Fruit fly (Drosophila melanogaster) whole organism, embryonic: ENCODE measurements around the gene mTerf3.

Experiments used
- BtbVII ChIP-seq: fragments of 200-800 bp; sonication (Bioruptor generic); optimal IDR thresholded peaks from 3 replicates; lab custom pipeline; 2017; ENCODE audit warnings: missing biosample characterization, mild to moderate bottlenecking, missing genetic modification characterization
- CG10274 ChIP-seq: fragments of 200-800 bp; sonication (Bioruptor generic); optimal IDR thresholded peaks from 3 replicates; lab custom pipeline; 2017; ENCODE audit warnings: missing biosample characterization, mild to moderate bottlenecking, missing genetic modification characterization
- CG10321 ChIP-seq: fragments of 200-800 bp; sonication (Bioruptor generic); IDR thresholded peaks from 2 replicates; pipeline ENCODE4 v1.3.6; 2022; ENCODE audit warnings: missing biosample characterization, missing genetic modification characterization
- CG10543 ChIP-seq: fragments of 200-800 bp; sonication (Bioruptor generic); optimal IDR thresholded peaks from 3 replicates; lab custom pipeline; 2017; ENCODE audit warnings: missing biosample characterization, mild to moderate bottlenecking, missing genetic modification characterization, moderate library complexity
- CG10979 ChIP-seq: fragments of 200-800 bp; sonication (Bioruptor generic); optimal IDR thresholded peaks from 2 replicates; lab custom pipeline; 2018; ENCODE audit warnings: missing biosample characterization, mild to moderate bottlenecking, missing genetic modification characterization, moderate library complexity
- CG11247 ChIP-seq: fragments of 200-800 bp; sonication (Bioruptor generic); IDR thresholded peaks from 2 replicates; pipeline ENCODE4 v1.3.6; 2022; ENCODE audit warnings: missing biosample characterization, missing genetic modification characterization
- CG12219 ChIP-seq: fragments of 200-800 bp; sonication (Bioruptor generic); optimal IDR thresholded peaks from 3 replicates; lab custom pipeline; 2018; ENCODE audit warnings: missing biosample characterization, mild to moderate bottlenecking, missing genetic modification characterization
- CG12659 ChIP-seq: fragments of 200-800 bp; sonication (Bioruptor generic); optimal IDR thresholded peaks from 3 replicates; lab custom pipeline; 2017; ENCODE audit warnings: mild to moderate bottlenecking, missing biosample characterization, missing genetic modification reagents, missing genetic modification characterization
- CG15073 ChIP-seq: fragments of 200-800 bp; sonication (Bioruptor generic); optimal IDR thresholded peaks from 2 replicates; lab custom pipeline; 2016; ENCODE audit warnings: missing biosample characterization, missing genetic modification characterization
- CG17568 ChIP-seq: fragments of 200-800 bp; sonication (Bioruptor generic); optimal IDR thresholded peaks from 2 replicates; lab custom pipeline; 2018; ENCODE audit warnings: missing biosample characterization, mild to moderate bottlenecking, missing genetic modification characterization, moderate library complexity
- CG1792 ChIP-seq: fragments of 200-800 bp; sonication (Bioruptor generic); optimal IDR thresholded peaks from 2 replicates; lab custom pipeline; 2016; ENCODE audit warnings: missing biosample characterization, missing genetic modification characterization
- CG2120 ChIP-seq: fragments of 200-800 bp; sonication (Bioruptor generic); optimal IDR thresholded peaks from 3 replicates; lab custom pipeline; 2016; ENCODE audit warnings: missing biosample characterization, missing genetic modification characterization
- CG2678 ChIP-seq: fragments of 200-800 bp; sonication (Bioruptor generic); optimal IDR thresholded peaks from 3 replicates; lab custom pipeline; 2019; ENCODE audit warnings: missing biosample characterization, mild to moderate bottlenecking, missing genetic modification characterization, moderate library complexity
- CG30020 ChIP-seq: fragments of 200-800 bp; optimal IDR thresholded peaks from 2 replicates; lab custom pipeline; 2019; ENCODE audit warnings: missing biosample characterization, mild to moderate bottlenecking, missing genetic modification characterization, moderate library complexity
- CG31441 ChIP-seq: fragments of 200-800 bp; sonication (Bioruptor generic); IDR thresholded peaks from 2 replicates; pipeline ENCODE4 v1.3.6; 2022; ENCODE audit warnings: missing biosample characterization, missing genetic modification characterization
- CG34376 ChIP-seq: fragments of 200-800 bp; sonication (Bioruptor generic); optimal IDR thresholded peaks from 2 replicates; lab custom pipeline; 2018; ENCODE audit warnings: missing biosample characterization, mild to moderate bottlenecking, missing genetic modification characterization
- CG6683 ChIP-seq: fragments of 200-800 bp; sonication (Bioruptor generic); optimal IDR thresholded peaks from 2 replicates; lab custom pipeline; 2017; ENCODE audit warnings: missing biosample characterization, mild to moderate bottlenecking, missing genetic modification characterization, missing genetic modification reagents
- CG9817 ChIP-seq: fragments of 200-800 bp; sonication (Bioruptor generic); optimal IDR thresholded peaks from 2 replicates; lab custom pipeline; 2018; ENCODE audit warnings: missing biosample characterization, mild to moderate bottlenecking, missing genetic modification characterization, moderate library complexity
- D19A ChIP-seq: fragments of 200-800 bp; optimal IDR thresholded peaks from 3 replicates; lab custom pipeline; 2019; ENCODE audit warnings: missing biosample characterization, mild to moderate bottlenecking, missing genetic modification characterization, moderate library complexity
- Deaf1 ChIP-seq: fragments of 200-800 bp; optimal IDR thresholded peaks from 3 replicates; lab custom pipeline; 2019; ENCODE audit warnings: missing biosample characterization, mild to moderate bottlenecking, missing genetic modification characterization, moderate library complexity
- Ets97D ChIP-seq: fragments of 200-800 bp; sonication (Bioruptor generic); optimal IDR thresholded peaks from 3 replicates; lab custom pipeline; 2016; ENCODE audit warnings: missing biosample characterization, missing genetic modification characterization
- HLH3B ChIP-seq: fragments of 200-800 bp; sonication (Bioruptor generic); IDR thresholded peaks from 2 replicates; pipeline ENCODE4 v1.3.6; 2022; ENCODE audit warnings: missing biosample characterization, missing genetic modification characterization
- Hand ChIP-seq: fragments of 200-800 bp; sonication (Bioruptor generic); optimal IDR thresholded peaks from 2 replicates; lab custom pipeline; 2017; ENCODE audit warnings: mild to moderate bottlenecking, missing biosample characterization, missing genetic modification reagents, missing genetic modification characterization
- Hey ChIP-seq: fragments of 200-800 bp; sonication (Bioruptor generic); optimal IDR thresholded peaks from 3 replicates; lab custom pipeline; 2018; ENCODE audit warnings: missing biosample characterization, mild to moderate bottlenecking, missing genetic modification characterization
- Hmr ChIP-seq: fragments of 200-800 bp; sonication (Bioruptor generic); optimal IDR thresholded peaks from 3 replicates; lab custom pipeline; 2017; ENCODE audit warnings: mild to moderate bottlenecking, missing biosample characterization, missing genetic modification reagents, missing genetic modification characterization
- Med ChIP-seq: fragments of 200-800 bp; sonication (Bioruptor generic); peaks from one replicate; lab custom pipeline; 2016; ENCODE audit warnings: missing biosample characterization, missing genetic modification characterization, mild to moderate bottlenecking, inconsistent platforms, moderate library complexity
- Nf-YB ChIP-seq: fragments of 200-800 bp; sonication (Bioruptor generic); optimal IDR thresholded peaks from 3 replicates; lab custom pipeline; 2019; ENCODE audit warnings: missing biosample characterization, mild to moderate bottlenecking, missing genetic modification characterization, moderate library complexity
- Pdp1 ChIP-seq, 2 experiments: fragments of 200-800 bp; sonication (Bioruptor generic); optimal IDR thresholded peaks; 3 replicates each; lab custom pipeline; 2016; ENCODE audit warnings: missing biosample characterization in 2 of 2, missing genetic modification characterization in 2 of 2, mild to moderate bottlenecking in 1 of 2, moderate library complexity in 1 of 2
- Rfx ChIP-seq: fragments of 200-800 bp; sonication (Bioruptor generic); IDR thresholded peaks from 2 replicates; pipeline ENCODE4 v1.3.6; 2022; ENCODE audit warnings: missing biosample characterization, missing genetic modification characterization
- Spps ChIP-seq: fragments of 200-800 bp; sonication (Bioruptor generic); optimal IDR thresholded peaks from 2 replicates; lab custom pipeline; 2018; ENCODE audit warnings: missing biosample characterization, mild to moderate bottlenecking, missing genetic modification characterization
- Taf1 ChIP-seq: fragments of 200-800 bp; sonication (Bioruptor generic); IDR thresholded peaks from 2 replicates; pipeline ENCODE4 v1.3.6; 2022; ENCODE audit warnings: missing biosample characterization, missing genetic modification characterization
- caup ChIP-seq: fragments of 200-800 bp; sonication (Bioruptor generic); optimal IDR thresholded peaks from 3 replicates; lab custom pipeline; 2017; ENCODE audit warnings: missing biosample characterization, mild to moderate bottlenecking, missing genetic modification characterization, moderate library complexity; ENCODE audit not compliant: severe bottlenecking
- cwo ChIP-seq: fragments of 200-800 bp; sonication (Bioruptor generic); optimal IDR thresholded peaks from 3 replicates; lab custom pipeline; 2017; ENCODE audit warnings: missing biosample characterization, missing genetic modification characterization, mild to moderate bottlenecking, moderate library complexity, missing genetic modification reagents
- eve ChIP-seq, 2 experiments: fragments of >200 bp; optimal IDR thresholded peaks; 2 replicates each; lab custom pipeline; 2017; ENCODE audit warnings: missing biosample characterization in 2 of 2, missing genetic modification characterization in 2 of 2
- fd3F ChIP-seq: fragments of 200-800 bp; sonication (Bioruptor generic); optimal IDR thresholded peaks from 2 replicates; lab custom pipeline; 2018; ENCODE audit warnings: missing biosample characterization, mild to moderate bottlenecking, missing genetic modification characterization, moderate library complexity
- gem ChIP-seq: fragments of 200-800 bp; sonication (Bioruptor generic); optimal IDR thresholded peaks from 2 replicates; lab custom pipeline; 2019; ENCODE audit warnings: missing biosample characterization, mild to moderate bottlenecking, missing genetic modification characterization, moderate library complexity
- grn ChIP-seq: fragments of 200-800 bp; sonication (Bioruptor generic); optimal IDR thresholded peaks from 3 replicates; lab custom pipeline; 2017; ENCODE audit warnings: missing biosample characterization, missing genetic modification characterization
- gsb-n ChIP-seq: fragments of 200-800 bp; sonication (Bioruptor generic); optimal IDR thresholded peaks from 3 replicates; lab custom pipeline; 2018; ENCODE audit warnings: missing biosample characterization, mild to moderate bottlenecking, missing genetic modification characterization
- her ChIP-seq: fragments of 200-800 bp; sonication (Bioruptor generic); optimal IDR thresholded peaks from 2 replicates; lab custom pipeline; 2016; ENCODE audit warnings: missing biosample characterization, missing genetic modification characterization
- hkb ChIP-seq, 2 experiments: fragments of 200-800 bp in 1 of 2; fragments of >200 bp in 1 of 2; sonication (Bioruptor generic) in 1 of 2; IDR thresholded peaks in 1 of 2; optimal IDR thresholded peaks in 1 of 2; 2 replicates each; pipeline versions ENCODE4 v1.3.6 to Lab custom; 2017 to 2022; ENCODE audit warnings: missing biosample characterization in 1 of 2, missing genetic modification characterization in 1 of 2
- jing ChIP-seq: fragments of 200-800 bp; sonication (Bioruptor generic); optimal IDR thresholded peaks from 2 replicates; lab custom pipeline; 2018; ENCODE audit warnings: missing biosample characterization, mild to moderate bottlenecking, missing genetic modification characterization
- pan ChIP-seq, 4 experiments: fragments of >200 bp in 3 of 4; fragments of 200-800 bp in 1 of 4; sonication (Bioruptor generic) in 1 of 4; optimal IDR thresholded peaks in 3 of 4; IDR thresholded peaks in 1 of 4; 2 replicates each; pipeline versions ENCODE4 v1.3.6 to Lab custom; 2017 to 2022; ENCODE audit warnings: missing biosample characterization in 2 of 4, missing genetic modification characterization in 2 of 4, mixed read lengths in 1 of 4
- ro ChIP-seq: fragments of 200-800 bp; sonication (Bioruptor generic); IDR thresholded peaks from 2 replicates; pipeline ENCODE4 v1.3.6; 2022; ENCODE audit warnings: missing biosample characterization, missing genetic modification characterization
- sob ChIP-seq: fragments of 200-800 bp; sonication (Bioruptor generic); IDR thresholded peaks from 2 replicates; pipeline ENCODE4 v1.3.6; 2022; ENCODE audit warnings: missing biosample characterization, missing genetic modification characterization
- tap ChIP-seq: fragments of 200-800 bp; optimal IDR thresholded peaks from 3 replicates; lab custom pipeline; 2019; ENCODE audit warnings: missing biosample characterization, mild to moderate bottlenecking, missing genetic modification characterization, moderate library complexity
- tgo ChIP-seq: fragments of 200-800 bp; sonication (Bioruptor generic); IDR thresholded peaks from 3 replicates; pipeline ENCODE4 v1.3.6; 2022; ENCODE audit warnings: missing biosample characterization, missing genetic modification characterization
- tna ChIP-seq: fragments of 200-800 bp; sonication (Bioruptor generic); IDR thresholded peaks from 2 replicates; pipeline ENCODE4 v1.3.6; 2022; ENCODE audit warnings: missing biosample characterization, missing genetic modification characterization; ENCODE audit not compliant: partially characterized antibody

Gene mTerf3

dm6 chr3L:20516519-20517178 lies 3.9 kb downstream of the mTerf3 start (continued):
- TF ChIP-seq HLH3B (GFP tag; lab: Robert Waterston, UW) (peak; percentile 36; the same call in 1 of the 2 replicates), CG6683 (GFP tag; lab: Kevin White, UChicago) (no peak), Hmr (GFP tag; lab: Kevin White, UChicago) (peak; percentile 48), CG11247 (GFP tag; lab: Robert Waterston, UW) (no peak), CG34376 (peak; percentile 16), tap (tag; lab: Kevin White, UChicago) (peak; percentile 64), CG10274 (GFP tag; lab: Kevin White, UChicago) (no peak), Deaf1 (peak; percentile 61), gem (tag; lab: Kevin White, UChicago) (peak; percentile 75), BtbVII (GFP tag; lab: Kevin White, UChicago) (peak; percentile 31), Ets97D (GFP tag; lab: Kevin White, UChicago) (no peak), caup (GFP tag; lab: Kevin White, UChicago) (peak; percentile 4), tna (0 out of 2 replicates have a peak, but pooled peaks have one; percentile 34), CG31441 (GFP tag; lab: Robert Waterston, UW) (peak; percentile 74), Pdp1 (GFP tag; optimal IDR thresholded peaks at IDR 0.05; lab: Kevin White, UChicago) (peak in 1 of 2 experiments; percentile 14), Rfx (GFP tag; lab: Robert Waterston, UW) (peak; percentile 27; the same call in 1 of the 2 replicates), CG10543 (peak; percentile 61), ro (GFP tag; lab: Robert Waterston, UW) (no peak), Spps (tag; lab: Kevin White, UChicago) (peak; percentile 17), Hand (GFP tag; lab: Kevin White, UChicago) (peak; percentile 44), CG1792 (no peak), gsb-n (tag; lab: Kevin White, UChicago) (peak; percentile 38), CG2120 (GFP tag; lab: Kevin White, UChicago) (peak; percentile 19), CG17568 (GFP tag; lab: Kevin White, UChicago) (peak; percentile 3), sob (GFP tag; lab: Robert Waterston, UW) (no peak), Med (GFP tag; lab: Kevin White, UChicago) (peak; percentile 75), CG2678 (peak; percentile 76), Taf1 (0 out of 2 replicates have a peak, but pooled peaks have one; percentile 8), CG9817 (tag; lab: Kevin White, UChicago) (peak; percentile 12), Nf-YB (GFP tag; lab: Kevin White, UChicago) (no peak), CG15073 (GFP tag; lab: Kevin White, UChicago) (no peak), eve (GFP tag; optimal IDR thresholded peaks at IDR 0.05; lab: Kevin White, UChicago) (peak in 1 of 2 experiments; percentile 72), CG30020 (tag; lab: Kevin White, UChicago) (peak; percentile 10), tgo (GFP tag; lab: Robert Waterston, UW) (peak; percentile 22; the same call in 2 of the 3 replicates), grn (GFP tag; lab: Kevin White, UChicago) (peak; percentile 69), D19A (tag; lab: Kevin White, UChicago) (peak; percentile 65), cwo (GFP tag; lab: Kevin White, UChicago) (peak; percentile 57), jing (GFP tag; lab: Kevin White, UChicago) (no peak), CG12219 (GFP tag; lab: Kevin White, UChicago) (peak; percentile 12), fd3F (GFP tag; lab: Kevin White, UChicago) (peak; percentile 1), hkb (optimal IDR thresholded peaks at IDR 0.05; lab: Kevin White, UChicago) (no peak), hkb (GFP tag; IDR thresholded peaks at IDR 0.05; lab: Robert Waterston, UW) (peak; percentile 16; the same call in 1 of the 2 replicates), CG12659 (GFP tag; lab: Kevin White, UChicago) (peak; percentile 37), Hey (tag; lab: Kevin White, UChicago) (no peak), CG10321 (0 out of 2 replicates have a peak, but pooled peaks have one; percentile 10), her (peak; percentile 92), pan (optimal IDR thresholded peaks at IDR 0.05; lab: Kevin White, UChicago) (no peak), pan (GFP tag; optimal IDR thresholded peaks at IDR 0.05 in 1 of 2, IDR thresholded peaks at IDR 0.05 in 1 of 2) (peak in 1 of 2 experiments; percentile 54), CG10979 (peak; percentile 59)
